Fruit fly (Drosophila melanogaster): ENCODE results near the gene CG15927.

The CG15927 gene

dm6 chrX:12462936-12463558 is 8.5 kb downstream of the CG15927 start, which contains the start of the genes Rab40 and CG42258 (continued):
- TF ChIP-seq fd85E (GFP tag; optimal IDR thresholded peaks at IDR 0.05), result no peak
- no peak for TF ChIP-seq spab (GFP tag; optimal IDR thresholded peaks at IDR 0.05)
- TF ChIP-seq Sox14 (GFP tag; optimal IDR thresholded peaks at IDR 0.05), result peak; percentile 48
- no peak for TF ChIP-seq CG8119 (GFP tag; IDR thresholded peaks at IDR 0.05)
- peak; percentile 51 for TF ChIP-seq Smox (GFP tag; optimal IDR thresholded peaks at IDR 0.05)
- no peak for TF ChIP-seq CG9139 (GFP tag; optimal IDR thresholded peaks at IDR 0.05)
- TF ChIP-seq Eip93F (GFP tag; optimal IDR thresholded peaks at IDR 0.05), result no peak
- peak; percentile 16 for TF ChIP-seq CG34406 (GFP tag; optimal IDR thresholded peaks at IDR 0.05)
- peak; percentile 21 for TF ChIP-seq CG6792 (GFP tag; optimal IDR thresholded peaks at IDR 0.05)
- peak in 1 of 2 experiments; percentile 32 for TF ChIP-seq salr (GFP tag; optimal IDR thresholded peaks at IDR 0.05)
- peak; percentile 34 for TF ChIP-seq CG8632 (GFP tag; optimal IDR thresholded peaks at IDR 0.05)
- peak; percentile 59 for TF ChIP-seq pdm3 (GFP tag; optimal IDR thresholded peaks at IDR 0.05)
- TF ChIP-seq Eip75B (GFP tag; optimal IDR thresholded peaks at IDR 0.05), result peak; percentile 12
- peak; percentile 74 for TF ChIP-seq svp (GFP tag)
- peak; percentile 11 for TF ChIP-seq Sox102F (GFP tag; optimal IDR thresholded peaks at IDR 0.05)
- peak; percentile 56 for TF ChIP-seq CG3919 (GFP tag; optimal IDR thresholded peaks at IDR 0.05)
- no peak for TF ChIP-seq fkh (GFP tag; optimal IDR thresholded peaks at IDR 0.05)
- peak; percentile 37 for TF ChIP-seq CG32006 (GFP tag; optimal IDR thresholded peaks at IDR 0.05)
- TF ChIP-seq Ets96B (tag; optimal IDR thresholded peaks at IDR 0.05), result no peak
- peak; percentile 8 for TF ChIP-seq CG3032 (tag; optimal IDR thresholded peaks at IDR 0.05)
- TF ChIP-seq Gug (GFP tag; IDR thresholded peaks at IDR 0.05), result 0 out of 2 replicates have a peak, but pooled peaks have one; percentile 37
- peak; percentile 39 for TF ChIP-seq Hr4 (GFP tag; optimal IDR thresholded peaks at IDR 0.05)
- peak; percentile 55 for TF ChIP-seq eg (GFP tag; IDR thresholded peaks at IDR 0.05)
- no peak for TF ChIP-seq CG10669 (GFP tag; optimal IDR thresholded peaks at IDR 0.05)
- TF ChIP-seq achi (GFP tag; optimal IDR thresholded peaks at IDR 0.05), result no peak
- TF ChIP-seq dsx (GFP tag; optimal IDR thresholded peaks at IDR 0.05; ENCODE audit: poor library complexity, severe bottlenecking), result no peak
- peak; percentile 56 for TF ChIP-seq CG6163 (GFP tag; IDR thresholded peaks at IDR 0.05)
- peak; percentile 57 for TF ChIP-seq esn (GFP tag; optimal IDR thresholded peaks at IDR 0.05)
- TF ChIP-seq CG1621 (tag; optimal IDR thresholded peaks at IDR 0.05), result no peak
- peak; percentile 30 for TF ChIP-seq Hr39 (GFP tag; optimal IDR thresholded peaks at IDR 0.05)

- peak; percentile 61 for TF ChIP-seq svp (GFP tag)
- no peak for TF ChIP-seq net (GFP tag; optimal IDR thresholded peaks at IDR 0.05)
Measured at dm6 chrX:12463560-12463959, 9.0 kb downstream of the CG15927 start.

dm6 chrX:12465316-12465715 is 10.8 kb downstream of the CG15927 start:
- TF ChIP-seq fkh (GFP tag; optimal IDR thresholded peaks at IDR 0.05), result no peak
- TF ChIP-seq CG16779 (tag; optimal IDR thresholded peaks at IDR 0.05), result no peak
- TF ChIP-seq CG6854 (GFP tag; optimal IDR thresholded peaks at IDR 0.05), result no peak
- TF ChIP-seq OdsH (GFP tag; optimal IDR thresholded peaks at IDR 0.05), result no peak
- TF ChIP-seq Hr4 (GFP tag; optimal IDR thresholded peaks at IDR 0.05), result no peak
- no peak for TF ChIP-seq Gug (GFP tag; IDR thresholded peaks at IDR 0.05)
- TF ChIP-seq acj6 (GFP tag; optimal IDR thresholded peaks at IDR 0.05), result no peak
- TF ChIP-seq fd85E (GFP tag; optimal IDR thresholded peaks at IDR 0.05), result no peak
- TF ChIP-seq eg (GFP tag; IDR thresholded peaks at IDR 0.05), result no peak
- no peak for TF ChIP-seq cyc (GFP tag; optimal IDR thresholded peaks at IDR 0.05)
- no peak for TF ChIP-seq Met (GFP tag; optimal IDR thresholded peaks at IDR 0.05)
- no peak for TF ChIP-seq CG10669 (GFP tag; optimal IDR thresholded peaks at IDR 0.05)
- no peak for TF ChIP-seq CG11902 (GFP tag; optimal IDR thresholded peaks at IDR 0.05)
- TF ChIP-seq CG34406 (GFP tag; optimal IDR thresholded peaks at IDR 0.05), result no peak
- no peak for TF ChIP-seq fd59A (GFP tag; optimal IDR thresholded peaks at IDR 0.05)
